Fruit fly (Drosophila melanogaster) whole organism, embryonic: Measurements from ENCODE around the gene Pstk.

Source experiments
- Bteb2 ChIP-seq: fragments of 200-800 bp; sonication (Bioruptor generic); optimal IDR thresholded peaks from 2 replicates; lab custom pipeline; 2016; ENCODE audit warnings: missing biosample characterization, missing genetic modification characterization
- CG10979 ChIP-seq: fragments of 200-800 bp; sonication (Bioruptor generic); optimal IDR thresholded peaks from 2 replicates; lab custom pipeline; 2018; ENCODE audit warnings: missing biosample characterization, mild to moderate bottlenecking, missing genetic modification characterization, moderate library complexity
- CG12299 ChIP-seq: fragments of 200-800 bp; sonication (Bioruptor generic); optimal IDR thresholded peaks from 2 replicates; lab custom pipeline; 2018; ENCODE audit warnings: missing biosample characterization, mild to moderate bottlenecking, missing genetic modification characterization
- CG14441 ChIP-seq: fragments of 200-800 bp; sonication (Bioruptor generic); IDR thresholded peaks from 2 replicates; pipeline ENCODE4 v1.3.6; 2022; ENCODE audit warnings: missing biosample characterization, missing genetic modification characterization
- CG15073 ChIP-seq: fragments of 200-800 bp; sonication (Bioruptor generic); optimal IDR thresholded peaks from 2 replicates; lab custom pipeline; 2016; ENCODE audit warnings: missing biosample characterization, missing genetic modification characterization
- CG16779 ChIP-seq: fragments of 200-800 bp; sonication (Bioruptor generic); IDR thresholded peaks from 2 replicates; pipeline ENCODE4 v1.3.6; 2022; ENCODE audit warnings: missing biosample characterization, missing genetic modification characterization
- CG18476 ChIP-seq: fragments of 200-800 bp; sonication (Bioruptor generic); optimal IDR thresholded peaks from 2 replicates; lab custom pipeline; 2016; ENCODE audit warnings: missing biosample characterization, mild to moderate bottlenecking, missing genetic modification characterization
- CG2199 ChIP-seq: fragments of 200-800 bp; sonication (Bioruptor generic); IDR thresholded peaks from 3 replicates; pipeline ENCODE4 v1.3.6; 2022; ENCODE audit warnings: missing biosample characterization, missing genetic modification characterization
- CG2678 ChIP-seq: fragments of 200-800 bp; sonication (Bioruptor generic); optimal IDR thresholded peaks from 3 replicates; lab custom pipeline; 2019; ENCODE audit warnings: missing biosample characterization, mild to moderate bottlenecking, missing genetic modification characterization, moderate library complexity
- CG31388 ChIP-seq: fragments of 200-800 bp; sonication (Bioruptor generic); optimal IDR thresholded peaks from 2 replicates; lab custom pipeline; 2016; ENCODE audit warnings: missing biosample characterization, missing genetic modification characterization
- CG3995 ChIP-seq: fragments of 200-800 bp; sonication (Bioruptor generic); optimal IDR thresholded peaks from 3 replicates; lab custom pipeline; 2016; ENCODE audit warnings: missing biosample characterization, missing genetic modification characterization
- CG4404 ChIP-seq: fragments of 200-800 bp; sonication (Bioruptor generic); IDR thresholded peaks from 2 replicates; pipeline ENCODE4 v1.3.6; 2022; ENCODE audit warnings: missing biosample characterization, missing genetic modification characterization
- CG6689 ChIP-seq: fragments of 200-800 bp; sonication (Bioruptor generic); IDR thresholded peaks from 2 replicates; pipeline ENCODE4 v1.3.6; 2022; ENCODE audit warnings: missing biosample characterization, missing genetic modification characterization
- CG7839 ChIP-seq: fragments of 200-800 bp; sonication (Bioruptor generic); optimal IDR thresholded peaks from 3 replicates; lab custom pipeline; 2018; ENCODE audit warnings: missing biosample characterization, mild to moderate bottlenecking, missing genetic modification characterization, moderate library complexity
- CG8388 ChIP-seq: fragments of 200-800 bp; sonication (Bioruptor generic); optimal IDR thresholded peaks from 2 replicates; lab custom pipeline; 2019; ENCODE audit warnings: missing biosample characterization, mild to moderate bottlenecking, missing genetic modification characterization, moderate library complexity
- CkIIα-i1 ChIP-seq: fragments of 200-800 bp; sonication (Bioruptor generic); IDR thresholded peaks from 2 replicates; pipeline ENCODE4 v1.3.6; 2022; ENCODE audit warnings: missing biosample characterization, missing genetic modification characterization
- D19B ChIP-seq: fragments of 200-800 bp; sonication (Bioruptor generic); optimal IDR thresholded peaks from 2 replicates; lab custom pipeline; 2017; ENCODE audit warnings: missing biosample characterization, mild to moderate bottlenecking, missing genetic modification characterization
- Drgx ChIP-seq: fragments of 200-800 bp; sonication (Bioruptor generic); IDR thresholded peaks from 2 replicates; pipeline ENCODE4 v1.3.6; 2022; ENCODE audit warnings: missing biosample characterization, missing genetic modification characterization
- Elba2 ChIP-seq: fragments of 200-800 bp; sonication (Bioruptor generic); optimal IDR thresholded peaks from 3 replicates; lab custom pipeline; 2016; ENCODE audit warnings: missing biosample characterization, missing genetic modification characterization
- HLH3B ChIP-seq: fragments of 200-800 bp; sonication (Bioruptor generic); IDR thresholded peaks from 2 replicates; pipeline ENCODE4 v1.3.6; 2022; ENCODE audit warnings: missing biosample characterization, missing genetic modification characterization
- MESR4 ChIP-seq: fragments of 200-800 bp; sonication (Bioruptor generic); optimal IDR thresholded peaks from 2 replicates; lab custom pipeline; 2018; ENCODE audit warnings: missing biosample characterization, mild to moderate bottlenecking, missing genetic modification characterization, moderate library complexity
- Med ChIP-seq: fragments of 200-800 bp; sonication (Bioruptor generic); peaks from one replicate; lab custom pipeline; 2016; ENCODE audit warnings: missing biosample characterization, missing genetic modification characterization, mild to moderate bottlenecking, inconsistent platforms, moderate library complexity
- Neu2 ChIP-seq: fragments of 200-800 bp; sonication (Bioruptor generic); optimal IDR thresholded peaks from 3 replicates; lab custom pipeline; 2016; ENCODE audit warnings: missing biosample characterization, missing genetic modification characterization, borderline replicate concordance
- Six4 ChIP-seq: fragments of 200-800 bp; sonication (Bioruptor generic); optimal IDR thresholded peaks from 2 replicates; lab custom pipeline; 2016; ENCODE audit warnings: missing biosample characterization, missing genetic modification characterization
- Vsx1 ChIP-seq: fragments of 200-800 bp; sonication (Bioruptor generic); optimal IDR thresholded peaks from 2 replicates; lab custom pipeline; 2017; ENCODE audit warnings: missing biosample characterization, mild to moderate bottlenecking, missing genetic modification characterization, missing genetic modification reagents
- ab ChIP-seq: fragments of 200-800 bp; sonication (Bioruptor generic); optimal IDR thresholded peaks from 2 replicates; lab custom pipeline; 2016; ENCODE audit warnings: missing biosample characterization, missing genetic modification characterization
- al ChIP-seq: fragments of 200-800 bp; sonication (Bioruptor generic); IDR thresholded peaks from 2 replicates; pipeline ENCODE4 v1.3.6; 2022; ENCODE audit warnings: missing biosample characterization, missing genetic modification characterization
- dm ChIP-seq: fragments of 200-800 bp; sonication (Bioruptor generic); optimal IDR thresholded peaks from 3 replicates; lab custom pipeline; 2016; ENCODE audit warnings: missing biosample characterization, missing genetic modification characterization
- dpn ChIP-seq, 2 experiments: fragments of 200-800 bp; sonication (Bioruptor generic); optimal IDR thresholded peaks; 3 replicates each; lab custom pipeline; 2016; ENCODE audit warnings: missing biosample characterization in 2 of 2, missing genetic modification characterization in 2 of 2
- dysf ChIP-seq: fragments of 200-800 bp; sonication (Bioruptor generic); IDR thresholded peaks from 3 replicates; pipeline ENCODE4 v1.3.6; 2022; ENCODE audit warnings: missing biosample characterization, missing genetic modification characterization
- ewg ChIP-seq: fragments of 200-800 bp; sonication (Bioruptor generic); optimal IDR thresholded peaks from 3 replicates; lab custom pipeline; 2017; ENCODE audit warnings: mild to moderate bottlenecking, missing biosample characterization, missing genetic modification reagents, missing genetic modification characterization
- gfzf ChIP-seq: fragments of 200-800 bp; sonication (Bioruptor generic); optimal IDR thresholded peaks from 2 replicates; lab custom pipeline; 2016; ENCODE audit warnings: missing biosample characterization, mild to moderate bottlenecking, missing genetic modification characterization, moderate library complexity
- gt ChIP-seq: fragments of 200-800 bp; sonication (Bioruptor generic); IDR thresholded peaks from 2 replicates; pipeline ENCODE4 v1.3.6; 2022; ENCODE audit warnings: missing biosample characterization, missing genetic modification characterization
- ind ChIP-seq: fragments of 200-800 bp; sonication (Bioruptor generic); optimal IDR thresholded peaks from 3 replicates; lab custom pipeline; 2016; ENCODE audit warnings: missing biosample characterization, missing genetic modification characterization
- inv ChIP-seq: fragments of 200-800 bp; sonication (Bioruptor generic); IDR thresholded peaks from 2 replicates; pipeline ENCODE4 v1.3.6; 2022; ENCODE audit warnings: missing biosample characterization, missing genetic modification characterization; ENCODE audit not compliant: partially characterized antibody
- jing ChIP-seq: fragments of 200-800 bp; sonication (Bioruptor generic); optimal IDR thresholded peaks from 2 replicates; lab custom pipeline; 2018; ENCODE audit warnings: missing biosample characterization, mild to moderate bottlenecking, missing genetic modification characterization
- ken ChIP-seq: fragments of 200-800 bp; sonication (Bioruptor generic); IDR thresholded peaks from 3 replicates; pipeline ENCODE4 v1.3.6; 2022; ENCODE audit warnings: missing biosample characterization, missing genetic modification characterization
- lab ChIP-seq: fragments of 200-800 bp; sonication (Bioruptor generic); optimal IDR thresholded peaks from 3 replicates; lab custom pipeline; 2017; ENCODE audit warnings: missing biosample characterization, missing genetic modification characterization, mild to moderate bottlenecking, moderate library complexity, missing genetic modification reagents
- lmd ChIP-seq: fragments of 200-800 bp; sonication (Bioruptor generic); IDR thresholded peaks from 2 replicates; pipeline ENCODE4 v1.3.6; 2022; ENCODE audit warnings: missing biosample characterization, missing genetic modification characterization
- odd ChIP-seq: fragments of 200-800 bp; sonication (Bioruptor generic); optimal IDR thresholded peaks from 2 replicates; lab custom pipeline; 2017; ENCODE audit warnings: missing biosample characterization, mild to moderate bottlenecking, missing genetic modification characterization
- peb ChIP-seq: fragments of 200-800 bp; sonication (Bioruptor generic); IDR thresholded peaks from 2 replicates; pipeline ENCODE4 v1.3.6; 2022; ENCODE audit warnings: missing biosample characterization, missing genetic modification characterization
- pfk ChIP-seq: fragments of 200-800 bp; sonication (Bioruptor generic); optimal IDR thresholded peaks from 2 replicates; lab custom pipeline; 2018; ENCODE audit warnings: missing biosample characterization, mild to moderate bottlenecking, missing genetic modification characterization, moderate library complexity
- sd ChIP-seq: fragments of 200-800 bp; sonication (Bioruptor generic); optimal IDR thresholded peaks from 3 replicates; lab custom pipeline; 2018; ENCODE audit warnings: missing biosample characterization, mild to moderate bottlenecking, missing genetic modification characterization, moderate library complexity
- sim ChIP-seq: fragments of 200-800 bp; sonication (Bioruptor generic); IDR thresholded peaks from 2 replicates; pipeline ENCODE4 v1.3.6; 2022; ENCODE audit warnings: missing biosample characterization, missing genetic modification characterization
- slou ChIP-seq: fragments of 200-800 bp; sonication (Bioruptor generic); optimal IDR thresholded peaks from 3 replicates; lab custom pipeline; 2016; ENCODE audit warnings: missing biosample characterization, missing genetic modification characterization
- sqz ChIP-seq: fragments of 200-800 bp; sonication (Bioruptor generic); optimal IDR thresholded peaks from 3 replicates; lab custom pipeline; 2018; ENCODE audit warnings: missing biosample characterization, mild to moderate bottlenecking, missing genetic modification characterization
- toy ChIP-seq: fragments of 200-800 bp; sonication (Bioruptor generic); IDR thresholded peaks from 2 replicates; pipeline ENCODE4 v1.3.6; 2022; ENCODE audit warnings: missing biosample characterization, missing genetic modification characterization
- tup ChIP-seq: fragments of 200-800 bp; sonication (Bioruptor generic); optimal IDR thresholded peaks from 2 replicates; lab custom pipeline; 2016; ENCODE audit warnings: missing biosample characterization, mild to moderate bottlenecking, missing genetic modification characterization, moderate library complexity
- usp ChIP-seq: fragments of >200 bp; optimal IDR thresholded peaks from 2 replicates; lab custom pipeline; 2017; ENCODE audit warnings: missing biosample characterization, missing genetic modification characterization
- wdn ChIP-seq: fragments of 200-800 bp; sonication (Bioruptor generic); IDR thresholded peaks from 2 replicates; pipeline ENCODE4 v1.3.6; 2022; ENCODE audit warnings: missing biosample characterization, missing genetic modification characterization
- yki ChIP-seq: fragments of >200 bp; optimal IDR thresholded peaks from 3 replicates; lab custom pipeline; 2018

Gene Pstk

DNA sequence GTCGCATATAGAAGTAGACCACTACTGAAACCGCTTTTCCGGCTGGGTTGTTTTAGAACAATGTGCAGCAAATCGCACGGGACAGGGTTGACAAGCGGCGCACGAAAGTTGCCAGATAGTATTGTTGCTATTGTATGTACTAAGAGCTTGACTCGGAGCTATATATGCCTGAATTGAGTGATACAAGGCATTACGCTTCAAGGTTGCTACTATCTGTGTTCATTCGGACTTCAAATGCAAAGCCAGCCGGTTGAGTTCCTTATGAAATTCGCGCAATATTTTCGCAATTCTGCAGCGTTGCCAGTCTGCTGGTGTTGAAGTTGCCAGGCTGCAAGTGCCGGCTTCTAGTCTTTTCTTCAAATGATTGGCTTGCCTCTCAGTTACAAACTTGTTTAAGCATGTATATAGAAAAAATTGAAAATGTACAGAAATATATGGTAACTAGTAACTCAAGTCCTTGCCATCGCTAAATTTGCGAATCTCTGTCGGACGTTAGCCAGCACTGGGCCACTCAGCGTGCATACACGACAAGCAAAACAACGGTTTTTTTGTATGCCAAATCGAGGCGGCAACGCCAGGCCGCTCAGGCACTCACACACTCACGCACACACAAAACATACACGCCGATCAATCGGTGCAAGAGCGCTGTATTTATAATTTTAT is 33.6 kb upstream of the Pstk start, which contains the start of the genes Ranbp21 and Elys (continued):
- TF ChIP-seq al (GFP tag; lab: Robert Waterston, UW) (peak; percentile 49; the same call in 1 of the 2 replicates), CG6689 (peak; percentile 67), CG12299 (tag; lab: Kevin White, UChicago) (no peak), Six4 (peak; percentile 16), CG31388 (GFP tag; lab: Kevin White, UChicago) (no peak), dm (GFP tag; lab: Kevin White, UChicago) (peak; percentile 86), Drgx (GFP tag; lab: Robert Waterston, UW) (no peak), slou (no peak), yki (lab: Kevin White, UChicago) (no peak), Neu2 (no peak), ken (peak; percentile 72; the same call in 2 of the 3 replicates), odd (GFP tag; lab: Kevin White, UChicago) (no peak), peb (GFP tag; lab: Robert Waterston, UW) (no peak), CG8388 (GFP tag; lab: Kevin White, UChicago) (peak; percentile 20), dpn (GFP tag; optimal IDR thresholded peaks at IDR 0.05; lab: Kevin White, UChicago) (peak; percentile 69 to 70), jing (GFP tag; lab: Kevin White, UChicago) (no peak), CG4404 (GFP tag; lab: Robert Waterston, UW) (peak; percentile 54; the same call in 1 of the 2 replicates), CG10979 (tag; lab: Kevin White, UChicago) (peak; percentile 6), Med (GFP tag; lab: Kevin White, UChicago) (peak; percentile 91), CG14441 (GFP tag; lab: Robert Waterston, UW) (peak; percentile 55; the same call in 1 of the 2 replicates), Bteb2 (peak; percentile 30), gfzf (peak; percentile 28), HLH3B (GFP tag; lab: Robert Waterston, UW) (peak; percentile 25; the same call in 1 of the 2 replicates), lmd (peak; percentile 61), wdn (0 out of 2 replicates have a peak, but pooled peaks have one; percentile 14), CG2199 (GFP tag; lab: Robert Waterston, UW) (no peak), CG16779 (GFP tag; lab: Robert Waterston, UW) (no peak), ab (GFP tag; lab: Kevin White, UChicago) (no peak), pfk (GFP tag; lab: Kevin White, UChicago) (no peak), usp (GFP tag; lab: Kevin White, UChicago) (no peak), ind (GFP tag; lab: Kevin White, UChicago) (peak; percentile 59), sqz (no peak), CG3995 (GFP tag; lab: Kevin White, UChicago) (no peak), CG18476 (GFP tag; lab: Kevin White, UChicago) (peak; percentile 22), CG7839 (tag; lab: Kevin White, UChicago) (no peak), CkIIα-i1 (GFP tag; lab: Robert Waterston, UW) (no peak), sim (no peak), CG15073 (no peak), inv (GFP tag; lab: Robert Waterston, UW) (peak; percentile 45; the same call in 1 of the 2 replicates), D19B (GFP tag; lab: Kevin White, UChicago) (no peak), lab (no peak), CG2678 (no peak), Vsx1 (GFP tag; lab: Kevin White, UChicago) (no peak), toy (GFP tag; lab: Robert Waterston, UW) (no peak), Elba2 (GFP tag; lab: Kevin White, UChicago) (no peak), MESR4 (GFP tag; lab: Kevin White, UChicago) (peak; percentile 34), ewg (GFP tag; lab: Kevin White, UChicago) (no peak), sd (tag; lab: Kevin White, UChicago) (no peak), gt (GFP tag; lab: Robert Waterston, UW) (no peak), tup (peak; percentile 33), dysf (GFP tag; lab: Robert Waterston, UW) (peak; percentile 55)
